Worm (Caenorhabditis elegans): ENCODE measurements around the gene Y45G5AM.9.

Gene Y45G5AM.9

ce11 chrV:4143034-4143433 is 51.4 kb downstream of the Y45G5AM.9 start (continued):
- peak; percentile 92 for TF ChIP-seq nhr-47 (tag; optimal IDR thresholded peaks at IDR 0.05)
- TF ChIP-seq C04F5.9 (tag; optimal IDR thresholded peaks at IDR 0.05) = no peak
- TF ChIP-seq dsc-1 (tag; optimal IDR thresholded peaks at IDR 0.05) = peak; percentile 95
- TF ChIP-seq elt-2 (tag; optimal IDR thresholded peaks at IDR 0.05) = peak; percentile 69
- peak; percentile 85 to 91 for TF ChIP-seq lsy-2 (tag; optimal IDR thresholded peaks at IDR 0.05)
- TF ChIP-seq nhr-12 (tag; optimal IDR thresholded peaks at IDR 0.05) = no peak
- peak; percentile 86 for TF ChIP-seq ceh-8 (GFP tag; optimal IDR thresholded peaks at IDR 0.05)
- peak in 1 of 2 experiments; percentile 85 for TF ChIP-seq mdl-1 (tag; optimal IDR thresholded peaks at IDR 0.05)
- TF ChIP-seq lin-39 (tag; optimal IDR thresholded peaks at IDR 0.05) = peak; percentile 72
- TF ChIP-seq pax-3 (tag; optimal IDR thresholded peaks at IDR 0.05) = peak; percentile 74
- TF ChIP-seq ets-5 (GFP tag; IDR thresholded peaks at IDR 0.05) = no peak
- TF ChIP-seq elt-3 (tag; optimal IDR thresholded peaks at IDR 0.05) = peak in 2 of 6 experiments; percentile 74 to 94
- no peak for TF ChIP-seq ceh-63 (GFP tag; optimal IDR thresholded peaks at IDR 0.05)
- TF ChIP-seq hlh-17 (GFP tag; optimal IDR thresholded peaks at IDR 0.05; ENCODE audit: borderline replicate concordance) = no peak
- TF ChIP-seq rnt-1 (tag; optimal IDR thresholded peaks at IDR 0.05) = peak; percentile 89
- no peak for TF ChIP-seq zag-1 (tag; optimal IDR thresholded peaks at IDR 0.05)
- peak; percentile 89 for TF ChIP-seq xbp-1 (tag; optimal IDR thresholded peaks at IDR 0.05)
- peak; percentile 90 for TF ChIP-seq nhr-19 (GFP tag; conservative IDR thresholded peaks at IDR 0.05)
- TF ChIP-seq fkh-4 (tag; optimal IDR thresholded peaks at IDR 0.05; ENCODE audit: borderline replicate concordance) = peak; percentile 63
- TF ChIP-seq alr-1 (tag; optimal IDR thresholded peaks at IDR 0.05; ENCODE audit: borderline replicate concordance) = no peak
- peak; percentile 97 for TF ChIP-seq lin-14 (GFP tag; optimal IDR thresholded peaks at IDR 0.05)
- no peak for TF ChIP-seq ceh-90 (tag; optimal IDR thresholded peaks at IDR 0.05)
- TF ChIP-seq aly-2 (tag; optimal IDR thresholded peaks at IDR 0.05) = no peak
- TF ChIP-seq unc-30 (tag; optimal IDR thresholded peaks at IDR 0.05) = no peak
- peak; percentile 83 for TF ChIP-seq isw-1 (GFP tag; IDR thresholded peaks at IDR 0.05)
- peak; percentile 90 for TF ChIP-seq nhr-90 (tag; optimal IDR thresholded peaks at IDR 0.05; ENCODE audit: poor library complexity)
- TF ChIP-seq efl-1 (optimal IDR thresholded peaks at IDR 0.05) = peak; percentile 84 to 85
- TF ChIP-seq efl-1 (GFP tag; optimal IDR thresholded peaks at IDR 0.05 in 1 of 2) = peak; percentile 77 to 97
- no peak for TF ChIP-seq nhr-84 (tag; optimal IDR thresholded peaks at IDR 0.05)
- TF ChIP-seq lir-3 (tag; optimal IDR thresholded peaks at IDR 0.05; ENCODE audit: poor library complexity) = no peak
- TF ChIP-seq swsn-7 (tag; optimal IDR thresholded peaks at IDR 0.05) = peak; percentile 92
- peak; percentile 92 for TF ChIP-seq tbx-2 (tag; optimal IDR thresholded peaks at IDR 0.05)
- TF ChIP-seq vab-15 (tag; optimal IDR thresholded peaks at IDR 0.05) = peak; percentile 71
- TF ChIP-seq mep-1 (tag; optimal IDR thresholded peaks at IDR 0.05) = peak; percentile 96
- TF ChIP-seq unc-86 (tag; optimal IDR thresholded peaks at IDR 0.05) = peak; percentile 86
- no peak for TF ChIP-seq hlh-4 (tag; optimal IDR thresholded peaks at IDR 0.05)
- peak; percentile 5 for TF ChIP-seq zip-4 (GFP tag; optimal IDR thresholded peaks at IDR 0.05)
- TF ChIP-seq tlp-1 (tag; optimal IDR thresholded peaks at IDR 0.05) = no peak
- TF ChIP-seq grh-1 (GFP tag; IDR thresholded peaks at IDR 0.05) = peak; percentile 68
- peak; percentile 91 for TF ChIP-seq nhr-85 (tag)
- peak; percentile 82 for TF ChIP-seq pqm-1 (tag; optimal IDR thresholded peaks at IDR 0.05)
- peak; percentile 70 for TF ChIP-seq blmp-1 (tag; optimal IDR thresholded peaks at IDR 0.05)
- peak; percentile 14 for TF ChIP-seq sox-4 (tag; optimal IDR thresholded peaks at IDR 0.05)

- no peak for TF ChIP-seq ztf-4 (tag; optimal IDR thresholded peaks at IDR 0.05)
- TF ChIP-seq ama-1 (optimal IDR thresholded peaks at IDR 0.05) = no peak
- no peak for TF ChIP-seq nhr-20 (tag; optimal IDR thresholded peaks at IDR 0.05)
- no peak for TF ChIP-seq dpl-1 (GFP tag; optimal IDR thresholded peaks at IDR 0.05)
- no peak for TF ChIP-seq swsn-7 (tag; optimal IDR thresholded peaks at IDR 0.05)
- no peak for TF ChIP-seq ets-5 (GFP tag; IDR thresholded peaks at IDR 0.05)
- TF ChIP-seq lin-14 (GFP tag; optimal IDR thresholded peaks at IDR 0.05) = no peak
These were observed 55.7 kb downstream of the Y45G5AM.9 start, which contains the start of gene lgc-29 for ce11 chrV:4138688-4139087. Gene lgc-29 (plus strand): TSS chrV:4138988.
